Worm (Caenorhabditis elegans) whole organism, L1 larva: ENCODE measurements around the gene F58B3.4.
A peak's percentile ranks its signal among the peaks of the same experiment; 100 is the strongest.

ENCODE experiments used
- C04F5.9 ChIP-seq: sonication (generic microtip); optimal IDR thresholded peaks from 2 replicates; lab custom pipeline; 2016; ENCODE audit warnings: missing genetic modification characterization, missing compliant biosample characterization
- C34B4.2 ChIP-seq: sonication (generic microtip); optimal IDR thresholded peaks from 2 replicates; lab custom pipeline; 2017; ENCODE audit warnings: mild to moderate bottlenecking, missing genetic modification characterization, missing compliant biosample characterization
- F16B12.6 ChIP-seq: fragments of 150-350 bp; optimal IDR thresholded peaks from 2 replicates; lab custom pipeline; 2014; ENCODE audit warnings: missing biosample characterization, missing genetic modification characterization
- aha-1 ChIP-seq: fragments of 150-350 bp; optimal IDR thresholded peaks from 2 replicates; lab custom pipeline; 2014; ENCODE audit warnings: missing biosample characterization, missing genetic modification characterization
- aly-2 ChIP-seq: fragments of 150-350 bp; optimal IDR thresholded peaks from 2 replicates; lab custom pipeline; 2014; ENCODE audit warnings: missing biosample characterization, missing genetic modification characterization
- blmp-1 ChIP-seq: fragments of 150-350 bp; optimal IDR thresholded peaks from 2 replicates; lab custom pipeline; 2014; ENCODE audit warnings: missing biosample characterization, missing genetic modification characterization
- ceh-8 ChIP-seq: fragments of 200-800 bp; sonication (Bioruptor generic); optimal IDR thresholded peaks from 2 replicates; lab custom pipeline; 2018; ENCODE audit warnings: mild to moderate bottlenecking, missing genetic modification characterization, moderate library complexity, missing compliant biosample characterization
- ceh-88 ChIP-seq: fragments of 200-800 bp; sonication (Bioruptor generic); IDR thresholded peaks from 2 replicates; pipeline ENCODE4 v1.3.6; 2022; ENCODE audit warnings: missing genetic modification characterization, missing compliant biosample characterization
- ceh-90 ChIP-seq: sonication (generic microtip); optimal IDR thresholded peaks from 2 replicates; lab custom pipeline; 2016; ENCODE audit warnings: missing genetic modification characterization, missing compliant biosample characterization
- ces-1 ChIP-seq: fragments of 150-350 bp; optimal IDR thresholded peaks from 2 replicates; lab custom pipeline; 2014; ENCODE audit warnings: missing biosample characterization, missing genetic modification reagents, missing genetic modification characterization
- dsc-1 ChIP-seq: sonication (generic microtip); optimal IDR thresholded peaks from 2 replicates; lab custom pipeline; 2016; ENCODE audit warnings: mild to moderate bottlenecking, missing genetic modification characterization, missing compliant biosample characterization
- egl-13 ChIP-seq: sonication (generic microtip); optimal IDR thresholded peaks from 2 replicates; lab custom pipeline; 2016; ENCODE audit warnings: missing genotype, missing genetic modification reagents, missing genetic modification characterization, missing compliant biosample characterization
- elt-2 ChIP-seq: sonication (generic microtip); optimal IDR thresholded peaks from 2 replicates; lab custom pipeline; 2016; ENCODE audit warnings: missing genetic modification characterization, mild to moderate bottlenecking, inconsistent platforms, missing compliant biosample characterization, missing genetic modification reagents
- elt-3 ChIP-seq, 6 experiments: fragments of 150-350 bp in 1 of 6; sonication (generic microtip); optimal IDR thresholded peaks; 2 replicates each; lab custom pipeline; 2017 to 2018; ENCODE audit warnings: missing biosample characterization in 6 of 6, missing genetic modification characterization in 6 of 6, inconsistent platforms in 1 of 6
- ets-5 ChIP-seq: fragments of 200-800 bp; sonication (Bioruptor generic); IDR thresholded peaks from 2 replicates; pipeline ENCODE4 v1.3.6; 2022; ENCODE audit warnings: missing genetic modification characterization, missing compliant biosample characterization
- fkh-10 ChIP-seq: sonication (generic microtip); optimal IDR thresholded peaks from 2 replicates; lab custom pipeline; 2017; ENCODE audit warnings: missing biosample characterization, missing genetic modification reagents, missing genetic modification characterization
- fkh-4 ChIP-seq: sonication (generic microtip); optimal IDR thresholded peaks from 2 replicates; lab custom pipeline; 2016; ENCODE audit warnings: missing compliant biosample characterization, missing genetic modification characterization, borderline replicate concordance
- grh-1 ChIP-seq: fragments of 200-800 bp; sonication (Bioruptor generic); IDR thresholded peaks from 2 replicates; pipeline ENCODE4 v1.3.6; 2022; ENCODE audit warnings: missing genetic modification reagents, missing genetic modification characterization, missing compliant biosample characterization
- hlh-4 ChIP-seq: sonication (generic microtip); optimal IDR thresholded peaks from 2 replicates; lab custom pipeline; 2016; ENCODE audit warnings: mild to moderate bottlenecking, missing genetic modification characterization, missing compliant biosample characterization
- isw-1 ChIP-seq: fragments of 200-800 bp; sonication (Bioruptor generic); IDR thresholded peaks from 2 replicates; pipeline ENCODE4 v1.3.6; 2022; ENCODE audit warnings: missing genetic modification characterization, missing compliant biosample characterization
- jun-1 ChIP-seq: fragments of 150-350 bp; optimal IDR thresholded peaks from 2 replicates; lab custom pipeline; 2014; ENCODE audit warnings: missing biosample characterization, missing genetic modification reagents, missing genetic modification characterization
- lin-13 ChIP-seq: fragments of 150-350 bp; optimal IDR thresholded peaks from 2 replicates; lab custom pipeline; 2014; ENCODE audit warnings: missing biosample characterization, missing genetic modification reagents, missing genetic modification characterization
- lin-14 ChIP-seq: fragments of 200-800 bp; sonication (Bioruptor generic); optimal IDR thresholded peaks from 2 replicates; lab custom pipeline; 2018; ENCODE audit warnings: mild to moderate bottlenecking, missing genetic modification characterization, moderate library complexity, missing compliant biosample characterization
- lin-15B ChIP-seq: fragments of 150-350 bp; sonication (generic microtip); optimal IDR thresholded peaks from 3 replicates; lab custom pipeline; 2014; ENCODE audit warnings: missing biosample characterization, missing genetic modification characterization
- lin-39 ChIP-seq: fragments of 150-350 bp; optimal IDR thresholded peaks from 2 replicates; lab custom pipeline; 2014; ENCODE audit warnings: missing biosample characterization, missing genetic modification reagents, missing genetic modification characterization
- lir-3 ChIP-seq: sonication (generic microtip); optimal IDR thresholded peaks from 2 replicates; lab custom pipeline; 2016; ENCODE audit warnings: mild to moderate bottlenecking, missing genetic modification characterization, moderate library complexity, missing compliant biosample characterization; ENCODE audit not compliant: poor library complexity
- lsy-2 ChIP-seq, 2 experiments: fragments of 150-350 bp; optimal IDR thresholded peaks; 2 replicates each; lab custom pipeline; 2014; ENCODE audit warnings: missing biosample characterization in 2 of 2, missing genetic modification characterization in 2 of 2
- mdl-1 ChIP-seq, 2 experiments: fragments of 150-350 bp; optimal IDR thresholded peaks; 2 replicates each; lab custom pipeline; 2014 to 2017; ENCODE audit warnings: missing biosample characterization in 2 of 2, missing genetic modification characterization in 2 of 2, inconsistent platforms in 1 of 2
- nhr-11 ChIP-seq: fragments of 150-350 bp; optimal IDR thresholded peaks from 2 replicates; lab custom pipeline; 2014; ENCODE audit warnings: missing biosample characterization, missing genetic modification characterization
- nhr-19 ChIP-seq: fragments of 200-800 bp; sonication (Bioruptor generic); conservative IDR thresholded peaks from 2 replicates; pipeline ENCODE4 v1.3.6; 2022; ENCODE audit warnings: missing genetic modification characterization, missing compliant biosample characterization
- nhr-20 ChIP-seq: sonication (generic microtip); optimal IDR thresholded peaks from 2 replicates; lab custom pipeline; 2016; ENCODE audit warnings: mild to moderate bottlenecking, missing genetic modification characterization, missing compliant biosample characterization
- nhr-237 ChIP-seq: fragments of 150-350 bp; optimal IDR thresholded peaks from 2 replicates; lab custom pipeline; 2014; ENCODE audit warnings: missing biosample characterization, missing genetic modification characterization
- nhr-71 ChIP-seq: sonication (generic microtip); optimal IDR thresholded peaks from 2 replicates; lab custom pipeline; 2016; ENCODE audit warnings: mild to moderate bottlenecking, missing genetic modification characterization, moderate library complexity, missing compliant biosample characterization
- pqm-1 ChIP-seq: sonication (generic microtip); optimal IDR thresholded peaks from 3 replicates; lab custom pipeline; 2017; ENCODE audit warnings: missing biosample characterization, missing genetic modification characterization
- rnt-1 ChIP-seq: sonication (generic microtip); optimal IDR thresholded peaks from 2 replicates; lab custom pipeline; 2016; ENCODE audit warnings: mild to moderate bottlenecking, missing genetic modification characterization, moderate library complexity, missing compliant biosample characterization
- skn-1 ChIP-seq: fragments of 150-350 bp; optimal IDR thresholded peaks from 2 replicates; lab custom pipeline; 2014; ENCODE audit warnings: missing biosample characterization, missing genetic modification characterization
- snpc-4 ChIP-seq: fragments of 150-350 bp; optimal IDR thresholded peaks from 2 replicates; lab custom pipeline; 2014; ENCODE audit warnings: missing biosample characterization, missing genetic modification characterization
- swsn-7 ChIP-seq: sonication (generic microtip); optimal IDR thresholded peaks from 2 replicates; lab custom pipeline; 2016; ENCODE audit warnings: missing genetic modification characterization, missing compliant biosample characterization
- tbx-2 ChIP-seq: sonication (generic microtip); optimal IDR thresholded peaks from 2 replicates; lab custom pipeline; 2016; ENCODE audit warnings: missing genetic modification characterization, missing compliant biosample characterization
- tlp-1 ChIP-seq: fragments of 150-350 bp; optimal IDR thresholded peaks from 2 replicates; lab custom pipeline; 2014; ENCODE audit warnings: missing biosample characterization, missing genetic modification characterization
- unc-62 ChIP-seq: fragments of 150-350 bp; optimal IDR thresholded peaks from 2 replicates; lab custom pipeline; 2014; ENCODE audit warnings: missing biosample characterization, missing genetic modification reagents, missing genetic modification characterization
- unc-86 ChIP-seq: sonication (generic microtip); optimal IDR thresholded peaks from 2 replicates; lab custom pipeline; 2016; ENCODE audit warnings: missing genetic modification characterization, missing compliant biosample characterization
- vab-15 ChIP-seq: sonication (generic microtip); optimal IDR thresholded peaks from 2 replicates; lab custom pipeline; 2017; ENCODE audit warnings: missing genotype, mild to moderate bottlenecking, missing genetic modification characterization, missing compliant biosample characterization
- zag-1 ChIP-seq: fragments of 150-350 bp; optimal IDR thresholded peaks from 2 replicates; lab custom pipeline; 2014; ENCODE audit warnings: missing biosample characterization, missing genetic modification characterization
- ztf-4 ChIP-seq: fragments of 150-350 bp; optimal IDR thresholded peaks from 2 replicates; lab custom pipeline; 2014; ENCODE audit warnings: missing biosample characterization, missing genetic modification characterization

F58B3.4 gene

DNA sequence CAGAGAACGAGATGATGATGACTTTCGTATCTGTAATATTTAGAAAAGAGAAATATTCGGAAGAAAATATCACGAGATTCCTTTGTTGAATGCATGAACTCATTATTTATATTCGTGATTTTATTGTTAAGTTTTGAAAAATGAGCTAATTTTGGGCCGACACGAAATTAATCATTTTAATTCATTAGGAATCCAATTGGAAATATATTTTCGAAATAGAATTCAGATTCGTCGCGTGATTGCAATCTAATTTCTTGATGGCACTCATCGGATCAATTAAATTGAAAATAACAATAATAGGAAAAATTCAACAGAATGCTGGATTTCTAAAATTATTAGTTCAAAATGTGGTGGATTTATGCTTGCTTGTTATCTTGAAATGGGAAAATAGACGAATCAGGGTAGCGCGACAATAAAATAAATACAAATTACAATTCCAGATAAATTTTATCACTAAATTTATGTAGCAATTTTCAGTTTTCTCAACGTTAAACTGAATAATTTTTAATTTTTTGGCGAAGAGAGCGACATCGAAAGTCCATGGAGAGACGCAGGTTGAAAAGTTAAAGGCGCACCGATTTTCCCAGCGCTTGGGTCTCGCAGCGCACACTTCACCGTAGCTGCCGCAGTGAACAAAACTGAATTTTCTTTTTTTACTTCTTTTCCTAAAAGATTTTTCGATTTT is 29.8 kb downstream of the F58B3.4 start (continued):
- TF ChIP-seq F16B12.6 (tag; lab: Kevin White, UChicago) (peak; percentile 22), tbx-2 (tag; lab: Kevin White, UChicago) (peak; percentile 72)

DNA sequence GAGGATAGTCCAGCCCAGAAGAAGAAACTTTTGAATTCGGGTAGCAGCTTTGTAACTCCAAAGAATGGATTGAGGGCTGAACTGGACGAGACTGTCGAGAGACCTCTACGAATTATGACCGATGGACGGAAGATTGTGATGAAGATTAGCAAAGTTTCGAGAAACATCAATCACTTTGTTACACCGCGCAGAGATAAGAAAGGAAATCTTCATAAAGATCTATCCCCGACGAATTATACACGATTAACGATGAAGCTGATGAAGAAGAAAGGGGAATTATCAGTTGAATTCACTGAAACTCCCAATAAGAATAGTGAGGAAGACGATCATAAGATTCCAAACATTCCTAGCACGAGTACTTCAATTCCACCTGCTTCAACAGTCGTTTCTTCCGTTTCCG is 31.9 kb downstream of the F58B3.4 start:
- TF ChIP-seq nhr-71 (tag; lab: Kevin White, UChicago) (no peak), grh-1 (GFP tag; lab: Robert Waterston, UW) (no peak), rnt-1 (tag; lab: Kevin White, UChicago) (peak; percentile 3), blmp-1 (tag; lab: Kevin White, UChicago) (peak; percentile 27), aly-2 (tag; lab: Kevin White, UChicago) (no peak), egl-13 (tag; lab: Kevin White, UChicago) (no peak), C34B4.2 (tag; lab: Kevin White, UChicago) (no peak), lin-39 (no peak), mdl-1 (tag; optimal IDR thresholded peaks at IDR 0.05; lab: Kevin White, UChicago) (no peak)

DNA sequence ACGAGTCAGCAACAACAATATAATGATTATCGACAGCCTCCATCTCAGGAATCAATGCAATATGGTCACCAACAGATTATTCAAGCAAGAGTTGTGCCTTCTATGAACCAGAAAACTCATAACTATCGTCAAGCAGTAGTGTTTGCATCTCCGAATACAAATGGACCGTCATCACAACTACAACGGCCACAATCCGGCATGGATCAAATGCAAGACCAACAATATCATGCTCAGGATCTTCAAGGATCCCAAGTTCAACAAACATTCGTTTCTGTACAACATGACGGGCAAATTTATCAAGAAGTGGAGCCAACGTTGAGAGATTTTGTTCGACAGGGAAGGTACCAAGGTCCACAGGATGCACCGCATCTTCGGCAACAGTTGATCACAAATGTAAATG is 34.6 kb downstream of the F58B3.4 start:
- no peak for TF ChIP-seq lin-14
- no peak for TF ChIP-seq nhr-237 (tag; lab: Kevin White, UChicago)
- TF ChIP-seq egl-13 (tag; lab: Kevin White, UChicago): no peak
- no peak for TF ChIP-seq ceh-8 (GFP tag; lab: Kevin White, UChicago)
- no peak for TF ChIP-seq jun-1
- no peak for TF ChIP-seq unc-86
- TF ChIP-seq nhr-20 (tag; lab: Kevin White, UChicago): no peak
- no peak for TF ChIP-seq swsn-7
- no peak for TF ChIP-seq F16B12.6 (tag; lab: Kevin White, UChicago)

DNA sequence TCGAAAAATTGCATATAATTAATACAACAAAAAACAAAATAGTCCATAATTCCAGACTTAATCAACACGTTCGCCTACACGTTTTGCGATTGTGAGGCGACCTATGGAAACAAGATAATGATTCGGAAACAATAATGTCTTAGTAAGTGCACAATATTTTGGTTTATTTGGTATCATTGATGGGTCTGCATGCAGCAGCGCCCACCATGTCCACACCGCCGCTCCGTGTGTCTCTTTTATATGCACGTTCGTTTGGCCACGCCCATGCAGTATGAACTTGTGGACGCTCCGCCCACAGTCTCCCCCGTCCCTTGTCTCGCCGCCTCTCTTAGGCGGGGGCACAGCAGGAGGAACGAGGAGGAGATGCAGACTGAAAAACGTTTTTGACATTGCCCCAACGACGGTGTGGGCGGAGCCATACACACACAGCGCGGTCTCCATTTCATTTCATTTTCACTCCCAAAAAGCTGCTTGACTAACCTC is 37.4 kb downstream of the F58B3.4 start, which contains the start of gene mig-38:
Gene mig-38 (plus strand): TSS at position 54 of the 483 bp plus-strand sequence.
- no peak for TF ChIP-seq nhr-237 (tag; lab: Kevin White, UChicago)
- TF ChIP-seq egl-13 (tag; lab: Kevin White, UChicago): peak; percentile 63
- TF ChIP-seq nhr-11 (tag; lab: Kevin White, UChicago): no peak
- TF ChIP-seq grh-1 (GFP tag; lab: Robert Waterston, UW): no peak
- TF ChIP-seq ceh-88 (GFP tag; lab: Robert Waterston, UW): no peak
- TF ChIP-seq ets-5 (GFP tag; lab: Robert Waterston, UW): no peak
- TF ChIP-seq zag-1 (tag; lab: Kevin White, UChicago): no peak
- TF ChIP-seq snpc-4 (tag; lab: Kevin White, UChicago): no peak
- peak; percentile 18; the same call in 1 of the 2 replicates for TF ChIP-seq nhr-19
- no peak for TF ChIP-seq vab-15 (tag; lab: Kevin White, UChicago)
- TF ChIP-seq fkh-4 (tag; lab: Kevin White, UChicago): no peak
- TF ChIP-seq unc-62 (GFP tag; lab: Kevin White, UChicago): no peak
- TF ChIP-seq ztf-4 (tag; lab: Kevin White, UChicago): no peak
- TF ChIP-seq mdl-1 (tag; optimal IDR thresholded peaks at IDR 0.05; lab: Kevin White, UChicago): peak in 1 of 2 experiments; percentile 43
- TF ChIP-seq skn-1 (tag; lab: Kevin White, UChicago): peak; percentile 13
- no peak for TF ChIP-seq lin-13 (GFP tag; lab: Kevin White, UChicago)
- TF ChIP-seq C04F5.9 (tag; lab: Kevin White, UChicago): peak; percentile 32
- no peak for TF ChIP-seq aha-1 (tag; lab: Kevin White, UChicago)
- no peak for TF ChIP-seq ceh-8 (GFP tag; lab: Kevin White, UChicago)
- no peak for TF ChIP-seq ceh-90 (tag; lab: Kevin White, UChicago)
- TF ChIP-seq elt-2 (tag; lab: Kevin White, UChicago): peak; percentile 25
- TF ChIP-seq lsy-2 (tag; optimal IDR thresholded peaks at IDR 0.05; lab: Kevin White, UChicago): peak; percentile 34 to 42
- peak; percentile 32 for TF ChIP-seq blmp-1 (tag; lab: Kevin White, UChicago)
- peak; percentile 51 for TF ChIP-seq lir-3 (tag; lab: Kevin White, UChicago)
- no peak for TF ChIP-seq tlp-1 (tag; lab: Kevin White, UChicago)
- 0 out of 2 replicates have a peak, but pooled peaks have one; percentile 1 for TF ChIP-seq isw-1 (GFP tag; lab: Robert Waterston, UW)
- TF ChIP-seq lin-14: peak; percentile 75
- TF ChIP-seq unc-86: peak; percentile 44
- TF ChIP-seq pqm-1 (tag; lab: Kevin White, UChicago): no peak
- no peak for TF ChIP-seq elt-3 (tag; optimal IDR thresholded peaks at IDR 0.05; lab: Kevin White, UChicago)
- no peak for TF ChIP-seq lin-15B (tag; lab: Kevin White, UChicago)
- peak; percentile 29 for TF ChIP-seq dsc-1 (tag; lab: Kevin White, UChicago)
- TF ChIP-seq fkh-10 (GFP tag; lab: Kevin White, UChicago): peak; percentile 51
- TF ChIP-seq hlh-4 (tag; lab: Kevin White, UChicago): no peak
- no peak for TF ChIP-seq ces-1
